Worm (Caenorhabditis elegans): ENCODE results near the gene C18A11.2.

Gene C18A11.2

DNA sequence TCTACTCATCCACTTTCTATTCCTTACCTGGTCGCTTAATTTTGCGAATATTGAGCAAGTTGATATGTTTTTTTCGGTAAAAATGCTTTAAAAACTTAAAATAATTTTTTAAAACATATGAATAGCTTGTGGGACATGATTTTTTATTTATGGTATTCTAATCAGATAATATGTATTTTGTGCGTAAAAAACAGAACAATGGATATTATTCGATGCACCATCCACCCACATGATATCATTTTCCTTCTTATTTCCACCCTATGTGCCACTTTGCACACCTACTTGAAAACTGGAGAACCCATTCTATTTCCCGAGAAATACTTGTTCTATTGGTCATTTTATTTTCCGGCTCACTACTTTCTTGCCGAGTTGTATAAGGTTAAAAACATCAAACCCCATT lies at the start of gene C18A11.2:
TSS of gene C18A11.2 (plus strand) at position 301 of the 400 bp plus-strand sequence.
- TF ChIP-seq dao-5 (tag; optimal IDR thresholded peaks at IDR 0.05) (no peak), him-1 (tag; optimal IDR thresholded peaks at IDR 0.05) (no peak), W03F9.2 (tag; optimal IDR thresholded peaks at IDR 0.05) (no peak)

DNA sequence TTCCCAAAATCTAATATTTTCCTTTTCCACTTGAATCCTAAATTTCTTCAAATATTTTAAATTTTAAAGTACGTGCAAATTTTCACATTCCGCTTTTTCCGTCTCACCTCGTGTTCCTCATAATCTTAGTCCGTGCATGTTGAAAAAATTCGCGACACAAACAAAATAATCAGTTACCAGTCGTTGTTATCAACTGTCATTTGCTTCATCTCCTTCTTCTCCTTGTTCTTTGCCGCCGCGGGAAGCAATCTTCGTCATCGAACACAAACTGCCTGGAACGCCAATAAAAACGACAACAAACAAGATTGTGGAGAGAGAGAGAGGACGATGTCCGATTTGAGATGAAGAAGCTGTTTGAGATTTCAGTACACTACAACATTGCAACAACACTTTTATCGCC lies 49.6 kb upstream of the C18A11.2 start, which contains the start of gene C34D10.5:
TSS of gene C34D10.5 (plus strand) at position 269 of the 400 bp plus-strand sequence.
- TF ChIP-seq W03F9.2 (tag; optimal IDR thresholded peaks at IDR 0.05) (no peak), him-1 (tag; optimal IDR thresholded peaks at IDR 0.05) (no peak)

DNA sequence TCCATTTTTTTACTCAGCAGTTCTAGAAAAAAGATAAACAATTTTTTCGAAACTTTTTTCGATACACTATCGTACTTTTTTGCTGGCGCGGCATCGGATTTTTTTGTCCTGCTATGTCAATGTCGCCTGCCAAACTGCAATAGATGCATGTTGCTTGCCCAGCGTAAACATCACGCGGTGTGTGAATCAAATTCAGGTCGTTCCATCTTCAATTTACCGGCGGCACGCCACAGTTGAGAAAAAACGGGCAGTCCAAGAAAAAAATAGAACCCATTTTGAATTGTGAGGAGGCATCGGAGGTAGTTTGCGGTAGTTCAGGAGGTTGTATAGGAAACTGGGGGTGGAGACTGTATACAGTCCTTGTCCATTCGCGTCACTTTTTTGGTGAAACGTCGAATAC lies 48.9 kb upstream of the C18A11.2 start:
- TF ChIP-seq dao-5 (tag; optimal IDR thresholded peaks at IDR 0.05) (peak; percentile 2), him-1 (tag; optimal IDR thresholded peaks at IDR 0.05) (no peak), W03F9.2 (tag; optimal IDR thresholded peaks at IDR 0.05) (no peak)

DNA sequence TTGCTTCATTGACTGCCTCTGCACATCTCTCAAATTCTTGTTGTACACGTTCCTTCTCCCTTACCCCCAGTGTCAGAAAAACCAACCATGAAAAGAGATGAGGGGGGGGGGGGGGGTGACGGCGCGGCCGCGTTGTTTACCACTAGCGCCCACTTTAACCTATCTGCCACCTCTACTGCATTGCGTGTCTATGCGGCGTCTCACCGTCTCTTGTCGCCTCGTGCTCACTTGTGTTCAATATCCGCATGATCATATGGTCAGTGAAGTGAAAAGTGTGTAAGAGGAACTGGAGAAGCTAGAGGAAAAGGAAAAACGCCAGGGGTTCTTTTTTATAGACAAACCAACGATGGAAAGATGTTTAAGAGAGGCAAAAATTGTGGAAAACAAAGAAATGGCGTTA lies 47.7 kb upstream of the C18A11.2 start:
- TF ChIP-seq him-1 (tag; optimal IDR thresholded peaks at IDR 0.05) (peak; percentile 86), dao-5 (tag; optimal IDR thresholded peaks at IDR 0.05) (peak; percentile 16), W03F9.2 (tag; optimal IDR thresholded peaks at IDR 0.05) (peak; percentile 2)

DNA sequence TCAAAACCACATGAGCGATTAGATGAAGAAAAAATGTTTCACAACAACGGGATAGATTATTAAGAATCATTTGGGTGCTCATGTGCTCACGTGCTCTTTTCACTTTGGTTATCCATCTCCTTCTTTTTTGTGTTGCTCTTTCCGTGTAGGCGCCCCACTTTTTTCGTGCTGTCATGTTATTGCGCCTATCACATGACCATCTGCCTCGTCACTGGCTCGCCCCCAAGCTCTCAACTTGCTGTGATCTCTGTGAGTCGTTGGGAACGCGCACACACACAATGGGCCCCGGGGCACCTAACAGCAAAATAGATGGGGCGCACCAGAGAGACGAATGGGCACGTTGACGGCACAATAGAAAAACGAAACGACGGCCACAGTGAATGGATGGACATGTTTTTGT lies 45.8 kb upstream of the C18A11.2 start:
- peak; percentile 89 for TF ChIP-seq him-1 (tag; optimal IDR thresholded peaks at IDR 0.05)
- TF ChIP-seq W03F9.2 (tag; optimal IDR thresholded peaks at IDR 0.05): no peak
- no peak for TF ChIP-seq dao-5 (tag; optimal IDR thresholded peaks at IDR 0.05)

DNA sequence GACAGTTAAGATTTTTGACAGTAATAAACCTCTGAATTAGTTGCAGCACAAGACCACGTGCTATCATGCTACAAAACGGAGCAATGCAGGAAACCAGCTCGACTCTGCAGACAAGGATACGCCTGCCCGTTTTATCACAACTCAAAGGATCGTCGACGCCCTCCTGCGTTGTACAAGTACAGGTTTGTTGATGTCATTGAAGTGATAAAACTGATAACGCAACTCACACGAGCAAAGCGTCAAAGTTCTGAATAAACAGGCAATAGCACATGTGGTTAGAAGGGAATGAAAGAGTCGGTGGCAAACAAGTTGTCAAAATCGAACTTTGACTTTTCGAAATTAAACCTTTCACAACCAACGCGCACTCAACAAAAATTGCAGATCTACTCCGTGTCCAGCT lies 44.6 kb upstream of the C18A11.2 start:
- TF ChIP-seq dao-5 (tag; optimal IDR thresholded peaks at IDR 0.05) (no peak), W03F9.2 (tag; optimal IDR thresholded peaks at IDR 0.05) (no peak), him-1 (tag; optimal IDR thresholded peaks at IDR 0.05) (no peak)

DNA sequence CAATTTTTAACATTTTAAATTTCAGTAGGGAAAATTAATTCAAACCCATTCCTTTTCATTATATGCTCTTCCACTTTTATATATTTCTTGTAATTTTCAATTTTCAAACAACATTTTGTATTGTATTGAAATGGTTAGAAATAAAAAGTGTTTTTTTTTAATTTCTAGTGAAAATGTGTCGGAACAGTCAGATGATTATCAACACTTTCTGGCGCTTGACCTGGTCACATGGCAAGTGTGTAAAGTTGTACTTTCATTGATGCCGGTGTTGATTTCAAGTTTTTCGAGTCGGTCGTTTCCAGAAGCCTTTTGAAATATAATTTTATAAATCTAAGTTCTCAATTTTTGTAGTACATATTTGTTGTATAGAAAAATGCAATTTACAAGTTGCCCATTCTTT lies 40.7 kb upstream of the C18A11.2 start:
- TF ChIP-seq W03F9.2 (tag; optimal IDR thresholded peaks at IDR 0.05): no peak
- no peak for TF ChIP-seq dao-5 (tag; optimal IDR thresholded peaks at IDR 0.05)
- TF ChIP-seq him-1 (tag; optimal IDR thresholded peaks at IDR 0.05): no peak

DNA sequence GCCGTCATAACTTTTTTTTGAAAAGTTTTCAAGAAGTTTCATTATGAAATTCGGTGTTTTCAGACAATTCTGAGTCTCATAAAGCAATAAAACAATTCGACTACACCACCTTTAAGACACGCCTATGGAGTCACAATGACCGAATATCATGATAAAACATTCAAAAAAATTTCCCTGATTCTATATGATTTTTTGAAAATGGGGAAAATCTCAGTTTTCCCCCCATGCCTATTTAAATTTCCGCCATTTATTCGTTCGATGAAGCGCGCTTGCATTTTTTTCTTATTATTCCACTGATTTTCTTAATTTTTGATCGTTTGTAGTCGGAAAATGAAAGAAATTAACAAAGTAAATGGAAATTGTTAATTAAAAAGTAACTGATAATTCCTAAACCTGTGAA lies 39.9 kb upstream of the C18A11.2 start:
- no peak for TF ChIP-seq W03F9.2 (tag; optimal IDR thresholded peaks at IDR 0.05)
- TF ChIP-seq dao-5 (tag; optimal IDR thresholded peaks at IDR 0.05): no peak
- no peak for TF ChIP-seq him-1 (tag; optimal IDR thresholded peaks at IDR 0.05)

DNA sequence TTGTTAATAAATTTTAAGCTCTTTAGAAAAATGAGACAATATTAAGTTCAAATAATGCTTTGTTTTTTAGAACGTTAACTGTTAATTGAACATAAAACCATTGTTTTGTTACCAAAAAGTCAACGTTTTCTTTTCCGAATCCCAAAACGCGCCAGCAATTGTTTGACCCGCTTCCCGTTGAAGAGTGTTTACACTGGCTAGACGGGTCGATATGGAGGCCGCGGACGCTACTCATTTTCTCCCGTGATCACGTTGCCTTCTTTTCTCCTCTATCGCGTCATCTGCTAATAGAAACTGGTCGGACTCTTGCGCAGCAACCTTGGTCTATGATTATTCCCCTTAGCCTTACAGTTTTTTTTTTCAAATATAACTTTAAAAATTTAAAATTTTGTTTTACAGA lies 38.3 kb upstream of the C18A11.2 start, which contains the start of gene C34D10.1:
TSS of gene C34D10.1 (plus strand) at position 400 of the 400 bp plus-strand sequence.
- TF ChIP-seq W03F9.2 (tag; optimal IDR thresholded peaks at IDR 0.05) (no peak), dao-5 (tag; optimal IDR thresholded peaks at IDR 0.05) (no peak), him-1 (tag; optimal IDR thresholded peaks at IDR 0.05) (peak; percentile 17)

DNA sequence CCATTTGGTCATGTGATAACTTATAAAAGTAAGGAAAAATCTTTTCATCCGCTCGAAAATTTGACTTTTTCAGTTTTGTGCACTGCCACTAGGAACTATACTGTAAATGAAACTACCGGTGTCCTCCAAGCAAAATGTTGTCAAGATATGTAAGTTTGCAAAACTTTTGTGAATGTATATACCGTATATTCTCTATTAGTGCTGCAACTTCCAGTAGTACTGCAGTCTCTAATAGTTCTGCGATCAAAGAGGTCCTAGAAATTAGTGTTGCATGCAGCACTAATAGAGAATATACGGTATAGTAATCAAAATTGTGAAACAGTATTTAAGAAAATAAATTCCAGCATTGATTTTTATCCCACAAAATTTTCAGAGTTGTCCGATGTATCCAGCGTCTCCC lies 37.3 kb upstream of the C18A11.2 start:
- TF ChIP-seq him-1 (tag; optimal IDR thresholded peaks at IDR 0.05) (no peak), W03F9.2 (tag; optimal IDR thresholded peaks at IDR 0.05) (no peak), dao-5 (tag; optimal IDR thresholded peaks at IDR 0.05) (no peak)

DNA sequence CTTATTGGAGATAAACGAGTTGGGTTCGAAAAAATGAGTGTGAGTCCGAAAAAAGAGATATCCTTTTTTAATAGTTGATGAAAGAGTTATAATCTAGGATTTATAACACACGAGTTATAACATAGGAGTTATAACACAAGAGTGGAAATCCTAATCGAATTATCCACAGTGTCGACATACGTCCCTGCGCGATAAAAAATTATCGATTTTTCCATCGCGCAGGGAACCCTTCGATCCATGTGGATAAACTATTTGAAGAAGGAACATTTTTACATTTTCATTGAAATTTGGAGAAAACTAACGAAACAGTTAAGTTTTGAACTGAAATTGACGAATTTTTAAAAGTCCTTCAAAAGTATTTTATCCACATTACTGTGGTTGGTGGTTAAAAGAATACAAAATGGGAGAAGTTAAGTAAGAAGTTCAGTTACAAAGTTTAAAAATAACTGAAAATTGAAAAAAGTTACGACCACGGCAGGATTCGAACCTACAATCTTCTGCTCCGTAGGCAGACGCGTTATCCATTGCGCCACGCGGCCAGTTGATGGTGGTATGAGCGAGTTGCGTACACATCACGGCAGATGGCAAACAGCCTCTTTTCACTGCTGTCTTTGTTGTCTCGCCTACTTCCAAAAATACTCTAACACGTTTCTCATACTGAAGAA lies 31.0 kb upstream of the C18A11.2 start:
- TF ChIP-seq him-1 (tag; optimal IDR thresholded peaks at IDR 0.05) (peak; percentile 99), W03F9.2 (tag; optimal IDR thresholded peaks at IDR 0.05) (peak; percentile 97), dao-5 (tag; optimal IDR thresholded peaks at IDR 0.05) (peak; percentile 88)

DNA sequence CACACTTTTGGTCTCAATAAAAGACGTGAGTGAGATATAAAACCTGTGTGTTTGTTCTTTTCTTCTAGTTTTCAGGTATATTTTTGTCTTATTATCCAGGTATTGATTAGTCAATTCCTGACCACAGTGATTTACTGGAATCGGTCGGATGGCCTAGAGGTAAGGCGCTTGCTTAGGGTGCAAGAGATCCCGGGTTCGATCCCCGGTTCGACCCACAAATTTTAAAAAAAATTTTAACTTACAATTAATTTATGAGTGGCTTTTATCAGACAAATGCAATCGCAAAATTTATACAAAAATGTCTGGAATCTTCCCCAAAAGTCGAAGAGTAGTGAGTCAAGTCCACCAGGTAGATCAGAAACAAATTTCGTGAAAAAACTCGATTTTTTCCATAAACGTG lies 30.0 kb upstream of the C18A11.2 start:
- no peak for TF ChIP-seq dao-5 (tag; optimal IDR thresholded peaks at IDR 0.05)
- no peak for TF ChIP-seq W03F9.2 (tag; optimal IDR thresholded peaks at IDR 0.05)
- TF ChIP-seq him-1 (tag; optimal IDR thresholded peaks at IDR 0.05): no peak

DNA sequence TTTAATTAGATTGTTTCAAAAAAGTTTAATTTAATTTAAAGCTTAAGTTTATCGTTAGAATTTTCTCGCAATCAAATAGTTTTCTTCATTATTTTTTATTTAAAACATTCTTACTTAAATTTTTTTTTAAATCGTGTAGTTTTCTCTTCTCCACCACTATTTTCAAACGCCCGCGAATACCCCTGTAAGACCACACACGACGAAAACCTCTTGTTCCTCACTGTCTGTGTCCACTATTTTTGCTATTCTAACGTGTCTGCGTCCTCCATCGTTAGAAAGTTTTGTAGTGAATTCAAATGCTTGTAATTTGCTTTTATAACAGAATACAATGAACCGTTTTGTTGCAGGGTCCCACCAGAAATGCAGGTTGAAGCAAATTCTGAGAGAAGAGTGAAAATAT lies 26.4 kb upstream of the C18A11.2 start, which contains the start of gene xol-1:
TSS of gene xol-1 (plus strand) at position 347 of the 400 bp plus-strand sequence.
- TF ChIP-seq him-1 (tag; optimal IDR thresholded peaks at IDR 0.05): no peak
- TF ChIP-seq dao-5 (tag; optimal IDR thresholded peaks at IDR 0.05): no peak
- TF ChIP-seq W03F9.2 (tag; optimal IDR thresholded peaks at IDR 0.05): no peak

DNA sequence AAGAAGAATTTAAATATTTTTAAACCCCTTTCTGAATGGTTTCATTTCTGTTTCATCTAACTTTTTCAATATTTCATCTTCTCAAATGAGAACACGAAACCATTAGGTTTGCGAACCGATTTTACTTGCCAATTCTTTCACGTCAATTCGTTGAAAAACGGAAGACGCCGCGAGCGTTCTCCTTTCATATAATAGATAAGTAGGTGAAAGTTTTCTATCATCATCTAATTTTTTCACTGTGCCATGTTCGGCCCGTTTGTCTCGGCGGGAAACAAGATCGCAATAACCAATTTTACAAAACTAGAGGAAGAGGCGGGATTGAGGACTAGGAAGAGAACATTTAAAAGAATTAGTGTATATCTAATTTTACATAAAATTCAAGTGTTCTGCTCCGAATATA lies 22.2 kb upstream of the C18A11.2 start, which contains the start of gene C18A11.4:
TSS of gene C18A11.4 (plus strand) at position 367 of the 400 bp plus-strand sequence.
- TF ChIP-seq dao-5 (tag; optimal IDR thresholded peaks at IDR 0.05): no peak
- TF ChIP-seq him-1 (tag; optimal IDR thresholded peaks at IDR 0.05): no peak

DNA sequence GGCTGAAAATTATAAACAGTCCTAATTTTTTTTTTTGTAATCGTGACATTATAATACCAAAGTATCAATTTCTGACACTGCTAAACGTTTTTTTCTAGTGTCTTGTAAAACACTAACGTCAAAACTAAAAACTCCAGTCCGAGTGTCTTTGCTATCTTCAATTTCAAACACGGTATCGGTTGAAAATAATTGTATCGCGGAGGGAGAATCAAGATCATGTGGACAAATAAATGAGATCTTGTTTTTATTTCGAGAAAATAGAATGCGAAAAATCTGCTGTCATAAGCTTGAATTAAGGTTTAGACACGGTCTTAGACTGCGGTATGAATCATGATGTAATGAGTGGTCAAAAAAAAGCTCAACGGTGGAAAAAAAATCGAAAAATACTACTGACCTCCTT lies 18.7 kb upstream of the C18A11.2 start:
- no peak for TF ChIP-seq dao-5 (tag; optimal IDR thresholded peaks at IDR 0.05)
- no peak for TF ChIP-seq W03F9.2 (tag; optimal IDR thresholded peaks at IDR 0.05)
- TF ChIP-seq him-1 (tag; optimal IDR thresholded peaks at IDR 0.05): no peak

Data from whole organism, L4/young adult.